Worm (Caenorhabditis elegans): Measurements from ENCODE around the gene F01F1.2.

F01F1.2 gene

DNA sequence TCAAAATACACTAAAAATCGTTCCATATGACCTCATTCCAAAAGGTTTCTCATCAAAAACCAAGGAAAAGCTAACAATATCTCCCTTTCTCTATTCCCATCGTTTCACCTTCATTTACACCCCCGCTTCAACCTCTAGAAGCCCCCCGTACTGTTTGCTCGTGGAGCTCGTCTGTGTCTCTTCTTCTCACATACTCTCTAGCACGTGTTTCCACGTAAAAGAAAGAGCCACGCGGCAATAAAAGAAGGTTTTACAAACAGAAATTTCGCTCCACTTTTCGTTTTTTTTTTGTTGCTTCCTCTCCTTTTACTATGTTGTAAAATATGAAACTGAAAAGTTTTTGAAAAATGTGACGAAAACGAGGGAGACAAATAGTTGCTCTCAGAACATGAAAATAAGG lies 14.6 kb downstream of the F01F1.2 start:
- TF ChIP-seq him-1 (tag; optimal IDR thresholded peaks at IDR 0.05) (no peak), dao-5 (tag; optimal IDR thresholded peaks at IDR 0.05) (no peak), W03F9.2 (tag; optimal IDR thresholded peaks at IDR 0.05) (no peak)

DNA sequence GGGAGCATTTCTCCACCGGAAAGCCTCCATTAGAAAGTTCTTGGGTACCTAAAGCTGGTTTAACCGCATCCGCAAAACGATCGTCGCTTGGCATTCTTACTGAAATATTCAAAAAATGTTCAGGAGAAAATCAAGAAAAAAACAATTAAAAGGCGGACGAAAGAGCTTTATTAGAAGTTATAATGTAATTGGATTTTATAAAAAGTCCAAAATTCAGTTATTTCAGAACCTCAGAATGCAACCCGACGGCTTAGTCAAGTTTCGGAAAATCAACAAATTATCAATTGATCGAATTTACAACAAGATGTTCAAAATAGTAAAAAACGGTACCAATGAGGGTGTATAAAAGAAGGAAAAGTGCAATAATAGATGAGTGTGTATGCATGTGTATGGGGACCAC lies 17.6 kb downstream of the F01F1.2 start, which contains the start of gene pxl-1:
Gene pxl-1, minus strand, starts transcription at position 101 of the 400 bp plus-strand sequence.
- TF ChIP-seq W03F9.2 (tag; optimal IDR thresholded peaks at IDR 0.05): no peak
- no peak for TF ChIP-seq dao-5 (tag; optimal IDR thresholded peaks at IDR 0.05)
- no peak for TF ChIP-seq him-1 (tag; optimal IDR thresholded peaks at IDR 0.05)

DNA sequence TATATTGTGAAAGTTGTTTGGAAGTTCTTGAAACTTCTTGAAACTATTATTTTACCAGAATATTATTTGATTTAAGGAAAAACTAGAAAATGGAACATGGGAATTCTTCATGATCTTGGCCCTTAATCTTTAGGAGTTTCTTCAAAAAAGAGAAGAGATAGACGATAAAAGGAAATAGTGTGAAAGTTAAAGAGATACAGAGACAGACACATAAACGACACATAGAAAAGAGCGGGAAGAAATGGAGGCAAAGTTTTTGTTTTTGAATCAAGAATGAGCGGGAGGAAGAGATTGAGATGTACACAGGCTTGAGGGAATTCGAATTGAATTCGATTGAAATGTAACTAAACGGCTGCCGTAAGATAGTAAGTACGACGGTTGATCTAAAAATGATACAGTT lies 19.1 kb downstream of the F01F1.2 start:
- TF ChIP-seq dao-5 (tag; optimal IDR thresholded peaks at IDR 0.05) (no peak), W03F9.2 (tag; optimal IDR thresholded peaks at IDR 0.05) (no peak), him-1 (tag; optimal IDR thresholded peaks at IDR 0.05) (no peak)

DNA sequence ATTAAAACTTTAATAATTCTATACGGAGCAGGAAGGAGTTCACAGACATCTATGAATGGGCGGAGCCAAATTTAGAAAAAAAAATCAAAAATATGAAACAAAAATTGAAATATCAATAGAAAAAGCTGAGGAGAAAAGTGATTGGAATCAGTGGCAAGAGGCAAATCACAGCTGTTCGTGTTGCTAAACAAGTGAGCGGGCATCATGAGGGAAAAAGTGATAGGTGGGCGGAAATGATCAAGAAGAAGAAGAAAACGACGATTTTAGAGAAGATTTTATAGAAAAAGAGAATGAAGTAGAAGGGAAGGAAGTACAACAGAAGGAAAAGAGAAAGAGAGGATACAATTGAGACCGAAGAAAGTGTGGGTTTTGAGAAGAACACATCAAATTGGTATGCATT lies 20.3 kb downstream of the F01F1.2 start:
- TF ChIP-seq dao-5 (tag; optimal IDR thresholded peaks at IDR 0.05) (no peak), W03F9.2 (tag; optimal IDR thresholded peaks at IDR 0.05) (no peak), him-1 (tag; optimal IDR thresholded peaks at IDR 0.05) (no peak)

DNA sequence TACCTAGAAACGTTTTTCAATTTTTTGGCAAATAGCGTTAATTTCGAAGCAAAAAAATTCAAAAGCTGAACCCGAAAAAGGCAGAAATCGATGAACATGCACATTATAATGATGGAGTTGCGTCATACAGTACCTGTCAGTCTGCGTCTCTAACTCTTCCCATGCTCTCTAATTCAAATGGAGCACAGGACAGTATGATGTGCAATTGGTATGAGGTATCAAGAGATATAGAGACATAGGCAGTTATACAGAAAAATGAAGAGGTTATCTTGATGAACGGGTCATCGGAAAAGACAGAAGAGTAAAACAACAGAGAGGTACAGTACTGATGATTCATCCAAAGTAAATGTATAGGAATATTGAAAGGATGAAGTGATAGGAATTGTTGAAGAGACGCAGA lies 22.4 kb downstream of the F01F1.2 start:
- TF ChIP-seq him-1 (tag; optimal IDR thresholded peaks at IDR 0.05) (no peak), dao-5 (tag; optimal IDR thresholded peaks at IDR 0.05) (no peak), W03F9.2 (tag; optimal IDR thresholded peaks at IDR 0.05) (no peak)

DNA sequence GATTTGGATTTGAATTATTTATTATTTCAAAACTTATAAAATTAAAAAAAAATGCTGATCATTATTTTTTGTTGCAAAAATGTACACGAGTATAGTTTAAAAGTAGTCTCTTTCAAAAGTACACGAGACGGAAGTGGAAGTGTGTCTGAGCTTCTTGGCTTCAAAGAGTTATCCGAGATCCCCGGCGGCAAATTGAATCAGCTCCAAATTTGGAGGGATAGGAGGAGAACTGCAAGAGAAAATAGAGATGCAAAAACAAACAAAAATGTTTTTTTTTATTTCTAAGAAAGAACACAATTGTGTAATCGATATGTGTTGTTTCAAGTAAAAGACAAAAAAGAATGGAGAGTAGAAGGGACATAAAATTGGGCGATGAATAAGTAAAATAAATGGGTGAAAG lies 24.2 kb downstream of the F01F1.2 start:
- TF ChIP-seq dao-5 (tag; optimal IDR thresholded peaks at IDR 0.05) (no peak), him-1 (tag; optimal IDR thresholded peaks at IDR 0.05) (no peak)

DNA sequence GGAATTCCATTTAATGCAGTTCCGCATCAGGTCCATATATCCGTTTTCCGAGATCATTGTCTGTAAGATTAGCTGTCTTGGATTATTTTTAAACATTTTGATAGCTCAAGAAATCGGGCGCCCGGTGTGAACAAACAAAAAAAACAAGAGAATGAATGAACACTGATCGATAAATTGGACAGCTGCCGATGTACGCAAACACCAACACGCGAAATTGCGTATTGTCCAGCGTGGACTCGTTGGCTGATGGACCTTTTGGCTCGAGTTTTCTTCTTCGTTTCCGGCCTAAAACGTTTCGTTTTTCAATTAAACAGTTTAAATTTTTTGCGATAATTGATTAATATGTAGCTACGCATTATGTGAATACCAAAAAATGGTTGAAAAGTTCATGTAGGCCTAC lies 27.7 kb downstream of the F01F1.2 start, which contains the start of gene dpff-1:
Gene dpff-1, minus strand, starts transcription at position 288 of the 400 bp plus-strand sequence.
- TF ChIP-seq him-1 (tag; optimal IDR thresholded peaks at IDR 0.05): no peak
- no peak for TF ChIP-seq W03F9.2 (tag; optimal IDR thresholded peaks at IDR 0.05)
- TF ChIP-seq dao-5 (tag; optimal IDR thresholded peaks at IDR 0.05): no peak

DNA sequence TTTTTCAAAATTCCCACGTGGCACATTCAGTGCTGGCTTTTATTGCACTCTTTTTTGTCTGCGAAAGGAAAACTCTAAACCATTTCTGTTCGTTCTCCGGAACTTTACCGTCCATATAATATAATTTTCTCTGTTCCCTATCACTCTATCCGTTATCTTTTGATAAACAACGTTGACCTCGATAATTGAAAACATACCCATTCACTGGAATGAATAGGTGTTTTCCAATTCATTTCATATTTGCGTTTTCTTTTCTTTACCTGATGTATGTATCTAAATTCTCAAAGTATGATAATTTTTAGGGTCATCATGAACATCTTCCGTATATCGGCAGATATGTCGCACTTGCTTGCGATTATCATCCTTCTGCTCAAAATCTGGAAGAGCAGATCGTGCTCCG lies 28.4 kb downstream of the F01F1.2 start, which contains the start of gene erd-2.2:
Gene erd-2.2, plus strand, starts transcription at position 301 of the 400 bp plus-strand sequence.
- no peak for TF ChIP-seq dao-5 (tag; optimal IDR thresholded peaks at IDR 0.05)

DNA sequence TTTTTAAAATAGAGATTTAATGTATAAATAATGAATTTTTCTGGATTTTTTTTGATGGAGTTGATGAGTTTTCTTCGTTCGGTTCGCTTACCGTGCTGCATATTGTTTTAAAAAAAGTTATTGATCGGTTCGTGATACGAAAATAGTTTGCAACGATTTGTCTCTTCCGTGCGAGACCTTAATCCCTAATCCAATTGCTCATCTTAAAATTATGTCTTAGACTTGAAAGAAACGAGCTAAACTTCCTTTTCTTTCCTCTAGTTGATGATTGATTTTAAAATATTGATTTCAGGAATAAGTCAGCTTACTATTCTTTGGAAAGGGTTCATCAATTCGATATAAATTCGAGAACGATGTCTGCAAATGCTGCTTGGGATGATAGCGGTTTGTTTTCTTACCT lies 30.1 kb downstream of the F01F1.2 start, which contains the start of gene C28H8.3:
Gene C28H8.3, plus strand, starts transcription at position 293 of the 400 bp plus-strand sequence.
- TF ChIP-seq dao-5 (tag; optimal IDR thresholded peaks at IDR 0.05) (no peak), W03F9.2 (tag; optimal IDR thresholded peaks at IDR 0.05) (no peak), him-1 (tag; optimal IDR thresholded peaks at IDR 0.05) (no peak)

DNA sequence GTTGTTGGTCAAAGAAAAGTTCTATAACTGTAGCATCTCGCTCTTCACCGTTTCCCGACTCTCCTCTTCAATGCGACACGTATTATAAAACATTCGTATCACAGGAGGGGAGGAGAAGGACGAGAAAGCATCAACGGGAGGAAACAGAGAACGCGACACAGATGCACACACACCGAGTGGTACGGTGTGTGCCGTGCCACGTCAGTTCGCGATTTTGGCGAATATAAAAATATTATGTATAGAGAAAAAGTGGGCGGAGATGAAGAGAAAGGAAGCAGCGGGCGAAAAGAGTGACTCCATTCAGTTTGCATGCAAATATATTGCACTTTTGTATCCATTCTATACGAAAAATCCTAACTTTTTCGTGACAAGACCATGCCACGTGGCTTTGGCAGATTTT lies 36.4 kb downstream of the F01F1.2 start:
- no peak for TF ChIP-seq dao-5 (tag; optimal IDR thresholded peaks at IDR 0.05)
- no peak for TF ChIP-seq W03F9.2 (tag; optimal IDR thresholded peaks at IDR 0.05)
- TF ChIP-seq him-1 (tag; optimal IDR thresholded peaks at IDR 0.05): no peak

DNA sequence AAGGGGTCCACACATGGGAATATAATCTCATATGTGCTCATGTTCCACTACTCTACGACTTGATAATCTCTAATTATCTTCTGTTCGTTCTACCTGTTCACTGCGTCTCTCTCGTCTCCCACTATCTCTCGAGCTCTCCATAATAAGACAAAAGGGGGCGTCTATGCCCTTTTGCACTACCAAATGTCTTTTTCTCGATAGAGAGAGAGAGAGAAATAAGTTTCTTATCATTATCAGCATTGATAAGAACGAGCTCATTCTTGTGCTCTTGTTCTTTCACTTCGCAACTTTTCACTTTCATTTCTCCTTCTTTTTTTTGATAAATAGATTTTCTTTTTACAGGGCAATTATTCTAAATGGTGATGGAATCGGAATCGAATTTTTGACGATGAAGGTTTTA lies 37.6 kb downstream of the F01F1.2 start:
- TF ChIP-seq dao-5 (tag; optimal IDR thresholded peaks at IDR 0.05): no peak
- TF ChIP-seq W03F9.2 (tag; optimal IDR thresholded peaks at IDR 0.05): no peak
- no peak for TF ChIP-seq him-1 (tag; optimal IDR thresholded peaks at IDR 0.05)

DNA sequence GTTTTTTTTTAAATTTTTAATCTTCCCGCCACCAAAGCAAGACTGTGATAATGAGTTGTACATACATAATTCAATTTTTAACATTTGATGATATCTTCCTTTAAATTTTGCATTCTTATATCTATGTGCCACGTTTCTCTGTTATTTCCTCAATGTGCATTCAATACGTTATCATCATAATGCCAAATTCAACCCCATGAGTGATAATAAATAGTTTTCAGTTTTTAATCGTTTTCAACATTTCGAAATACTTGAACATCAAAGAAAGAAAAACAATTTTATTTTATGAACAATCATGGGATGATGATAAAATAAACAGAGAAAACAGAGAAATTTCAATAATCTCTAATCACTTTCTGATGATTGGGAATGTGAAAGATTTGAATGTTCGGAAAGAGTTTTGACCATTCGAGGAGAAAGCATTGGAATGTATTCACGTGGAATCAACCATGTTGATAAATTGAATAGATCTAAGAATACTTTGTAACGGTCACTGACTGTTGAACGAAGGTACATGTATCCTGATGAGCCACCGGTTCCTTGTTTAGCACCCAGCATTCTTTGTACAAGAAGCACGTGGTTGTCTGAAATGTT lies 39.1 kb downstream of the F01F1.2 start:
- TF ChIP-seq dao-5 (tag; optimal IDR thresholded peaks at IDR 0.05) (no peak), him-1 (tag; optimal IDR thresholded peaks at IDR 0.05) (no peak), W03F9.2 (tag; optimal IDR thresholded peaks at IDR 0.05) (peak; percentile 9)

DNA sequence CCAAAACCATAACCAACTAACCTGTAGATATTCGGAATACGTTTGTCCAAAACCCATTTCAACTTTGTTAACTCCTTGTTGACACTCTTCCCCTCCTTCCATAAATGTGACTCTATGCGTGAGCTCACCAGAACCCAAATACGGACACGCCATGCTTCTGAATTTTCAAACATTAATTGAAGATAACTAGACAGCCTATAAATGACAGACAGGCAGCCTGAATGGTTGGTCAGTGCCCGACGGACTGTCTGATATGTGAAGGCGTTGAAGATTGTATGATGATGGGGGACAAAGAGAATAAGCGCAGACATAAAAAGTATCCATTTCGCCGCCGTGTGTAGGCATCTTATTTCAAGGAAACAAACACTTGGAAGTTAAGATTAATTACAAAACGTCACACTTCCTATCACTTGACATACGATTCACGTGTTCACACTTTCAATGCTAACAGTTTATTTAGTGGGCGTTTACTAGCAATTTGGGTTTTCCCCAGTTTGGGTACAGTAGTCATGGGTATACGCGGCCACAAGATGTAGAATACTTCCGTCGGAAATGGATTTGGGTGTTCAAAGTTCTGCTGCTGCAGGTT lies 41.5 kb downstream of the F01F1.2 start, which contains the start of the genes tdo-2 and C28H8.2:
Gene tdo-2, minus strand, starts transcription at position 157 of the 589 bp plus-strand sequence.
Gene C28H8.2, plus strand, starts transcription at position 524 of the 589 bp plus-strand sequence.
- TF ChIP-seq him-1 (tag; optimal IDR thresholded peaks at IDR 0.05) (no peak), dao-5 (tag; optimal IDR thresholded peaks at IDR 0.05) (no peak), W03F9.2 (tag; optimal IDR thresholded peaks at IDR 0.05) (no peak)

DNA sequence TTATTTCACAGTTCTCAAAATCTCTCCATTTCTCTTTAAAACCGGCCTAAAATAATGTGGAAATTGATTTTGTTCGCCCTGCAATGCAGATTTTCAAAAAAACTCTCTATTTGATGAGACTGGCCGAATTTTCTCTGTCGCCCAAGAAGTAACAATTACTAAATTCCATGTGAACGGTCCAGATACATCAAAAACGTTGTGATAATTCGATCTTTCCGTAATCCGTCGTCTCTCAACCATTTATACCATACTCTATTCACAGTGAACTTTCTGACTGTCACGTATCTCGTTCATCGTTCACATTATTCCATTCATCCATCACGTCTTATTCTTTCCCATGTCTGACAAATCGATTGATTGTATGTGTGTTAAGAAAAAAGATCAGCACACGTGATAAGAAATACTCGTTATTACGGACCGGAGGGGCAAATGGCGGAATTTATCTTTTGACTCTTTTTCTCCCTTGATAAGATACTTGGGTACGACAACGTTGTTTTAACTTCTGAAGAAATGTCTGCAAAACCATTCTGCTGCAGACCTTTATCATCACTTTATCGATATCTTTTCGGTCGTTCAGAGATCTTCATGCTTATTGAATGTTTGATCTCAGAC lies 42.8 kb downstream of the F01F1.2 start:
- TF ChIP-seq dao-5 (tag; optimal IDR thresholded peaks at IDR 0.05) (no peak), him-1 (tag; optimal IDR thresholded peaks at IDR 0.05) (no peak), W03F9.2 (tag; optimal IDR thresholded peaks at IDR 0.05) (no peak)
